Worm (Caenorhabditis elegans) whole organism, young adult: ENCODE data around the gene ilcr-2.

ENCODE experiments used
- F33H1.4 ChIP-seq: fragments of 200-800 bp; sonication (Bioruptor generic); IDR thresholded peaks from 2 replicates; pipeline ENCODE4 v1.3.6; 2022; ENCODE audit warnings: missing genetic modification reagents, missing genetic modification characterization, missing compliant biosample characterization
- F57C9.4 ChIP-seq: sonication (generic microtip); optimal IDR thresholded peaks from 2 replicates; lab custom pipeline; 2017; ENCODE audit warnings: mild to moderate bottlenecking, missing genetic modification characterization, missing compliant biosample characterization
- K12H6.12 ChIP-seq: fragments of 200-800 bp; sonication (Bioruptor generic); optimal IDR thresholded peaks from 2 replicates; lab custom pipeline; 2018; ENCODE audit warnings: mild to moderate bottlenecking, missing genetic modification characterization, missing compliant biosample characterization
- Y53F4B.3 ChIP-seq: fragments of 200-800 bp; sonication (Bioruptor generic); IDR thresholded peaks from 2 replicates; pipeline ENCODE4 v1.3.6; 2022; ENCODE audit warnings: missing genetic modification reagents, missing genetic modification characterization, missing compliant biosample characterization
- Y56A3A.18 ChIP-seq: fragments of 200-800 bp; sonication (Bioruptor generic); IDR thresholded peaks from 2 replicates; pipeline ENCODE4 v1.3.6; 2022; ENCODE audit warnings: missing genetic modification reagents, missing genetic modification characterization, missing compliant biosample characterization
- akir-1 ChIP-seq: fragments of 200-800 bp; sonication (Bioruptor generic); optimal IDR thresholded peaks from 2 replicates; lab custom pipeline; 2018; ENCODE audit warnings: mild to moderate bottlenecking, missing genetic modification characterization, moderate library complexity, missing compliant biosample characterization
- atf-7 ChIP-seq: sonication (generic microtip); optimal IDR thresholded peaks from 2 replicates; lab custom pipeline; 2017; ENCODE audit warnings: mild to moderate bottlenecking, missing genetic modification characterization, missing compliant biosample characterization
- athp-1 ChIP-seq: sonication (generic microtip); optimal IDR thresholded peaks from 2 replicates; lab custom pipeline; 2017; ENCODE audit warnings: mild to moderate bottlenecking, missing genetic modification characterization, missing compliant biosample characterization
- attf-3 ChIP-seq: fragments of 200-800 bp; sonication (Bioruptor generic); conservative IDR thresholded peaks from 2 replicates; pipeline ENCODE4 v1.3.6; 2022; ENCODE audit warnings: missing genetic modification reagents, missing genetic modification characterization, missing compliant biosample characterization
- attf-5 ChIP-seq: fragments of 200-800 bp; sonication (Bioruptor generic); optimal IDR thresholded peaks from 2 replicates; lab custom pipeline; 2018; ENCODE audit warnings: mild to moderate bottlenecking, missing genetic modification characterization, missing compliant biosample characterization
- cebp-1 ChIP-seq, 2 experiments: fragments of 200-800 bp in 1 of 2; sonication (Bioruptor generic) in 1 of 2; sonication (generic microtip) in 1 of 2; IDR thresholded peaks in 1 of 2; optimal IDR thresholded peaks in 1 of 2; 2 replicates each; pipeline versions ENCODE4 v1.3.6 to Lab custom; 2017 to 2022; ENCODE audit warnings: missing compliant biosample characterization in 2 of 2, missing genetic modification characterization in 2 of 2, mild to moderate bottlenecking in 1 of 2, missing genetic modification reagents in 1 of 2, moderate library complexity in 1 of 2
- chd-7 ChIP-seq: sonication (generic microtip); optimal IDR thresholded peaks from 2 replicates; lab custom pipeline; 2016; ENCODE audit warnings: mild to moderate bottlenecking, missing genetic modification characterization, moderate library complexity, missing compliant biosample characterization
- die-1 ChIP-seq: sonication (generic microtip); optimal IDR thresholded peaks from 2 replicates; lab custom pipeline; 2016; ENCODE audit warnings: missing genotype, mild to moderate bottlenecking, missing genetic modification characterization, missing compliant biosample characterization
- dox-1 ChIP-seq: fragments of 200-800 bp; sonication (Bioruptor generic); IDR thresholded peaks from 2 replicates; pipeline ENCODE4 v1.3.6; 2022; ENCODE audit warnings: missing genetic modification reagents, missing genetic modification characterization, missing compliant biosample characterization
- dpl-1 ChIP-seq: fragments of 150-350 bp; optimal IDR thresholded peaks from 2 replicates; lab custom pipeline; 2014; ENCODE audit warnings: missing biosample characterization, missing genetic modification reagents, missing genetic modification characterization
- him-1 ChIP-seq: sonication (generic microtip); optimal IDR thresholded peaks from 2 replicates; lab custom pipeline; 2016; ENCODE audit warnings: missing genotype, missing genetic modification reagents, missing genetic modification characterization, missing compliant biosample characterization
- hlh-26 ChIP-seq: fragments of 200-800 bp; sonication (Bioruptor generic); conservative IDR thresholded peaks from 2 replicates; pipeline ENCODE4 v1.3.6; 2022; ENCODE audit warnings: missing genetic modification reagents, missing genetic modification characterization, missing compliant biosample characterization
- hsf-1 ChIP-seq: fragments of 200-800 bp; sonication (Bioruptor generic); IDR thresholded peaks from 2 replicates; pipeline ENCODE4 v1.3.6; 2022; ENCODE audit warnings: missing genetic modification reagents, missing genetic modification characterization, missing compliant biosample characterization
- lin-35 ChIP-seq, 3 experiments: fragments of 150-350 bp in 2 of 3; sonication (generic microtip) in 1 of 3; optimal IDR thresholded peaks; 2 replicates each; lab custom pipeline; 2014 to 2018; ENCODE audit warnings: missing biosample characterization in 3 of 3, missing genetic modification characterization in 3 of 3, missing genetic modification reagents in 3 of 3
- lin-54 ChIP-seq: fragments of 200-800 bp; sonication (Bioruptor generic); optimal IDR thresholded peaks from 2 replicates; lab custom pipeline; 2018; ENCODE audit warnings: mild to moderate bottlenecking, missing genetic modification characterization, missing compliant biosample characterization
- lsy-27 ChIP-seq: sonication (generic microtip); optimal IDR thresholded peaks from 2 replicates; lab custom pipeline; 2017; ENCODE audit warnings: missing genetic modification characterization, mild to moderate bottlenecking, missing compliant biosample characterization, antibody characterized with exemption, missing genotype, borderline replicate concordance; ENCODE audit not compliant: insufficient read depth
- madf-10 ChIP-seq: sonication (generic microtip); optimal IDR thresholded peaks from 2 replicates; lab custom pipeline; 2016; ENCODE audit warnings: mild to moderate bottlenecking, missing genetic modification characterization, missing compliant biosample characterization
- madf-6 ChIP-seq: fragments of 200-800 bp; sonication (Bioruptor generic); IDR thresholded peaks from 2 replicates; pipeline ENCODE4 v1.3.6; 2022; ENCODE audit warnings: missing genetic modification reagents, missing genetic modification characterization, missing compliant biosample characterization
- madf-8 ChIP-seq: fragments of 200-800 bp; sonication (Bioruptor generic); conservative IDR thresholded peaks from 2 replicates; pipeline ENCODE4 v1.3.6; 2022; ENCODE audit warnings: missing genetic modification reagents, missing genetic modification characterization, missing compliant biosample characterization
- mcd-1 ChIP-seq: fragments of 200-800 bp; sonication (Bioruptor generic); IDR thresholded peaks from 2 replicates; pipeline ENCODE4 v1.3.6; 2022; ENCODE audit warnings: missing genetic modification reagents, missing genetic modification characterization, missing compliant biosample characterization
- nfya-2 ChIP-seq: fragments of 200-800 bp; sonication (Bioruptor generic); IDR thresholded peaks from 2 replicates; pipeline ENCODE4 v1.3.6; 2022; ENCODE audit warnings: missing genetic modification reagents, missing genetic modification characterization, missing compliant biosample characterization
- nhr-179 ChIP-seq: sonication (generic microtip); optimal IDR thresholded peaks from 2 replicates; lab custom pipeline; 2016; ENCODE audit warnings: mild to moderate bottlenecking, missing genetic modification characterization, missing compliant biosample characterization
- rec-8 ChIP-seq, 2 experiments: sonication (generic microtip); optimal IDR thresholded peaks; 2 replicates each; lab custom pipeline; 2016; ENCODE audit warnings: mild to moderate bottlenecking in 2 of 2, missing genetic modification characterization in 2 of 2, missing genetic modification reagents in 2 of 2, missing genotype in 2 of 2, missing biosample characterization in 1 of 2, missing compliant biosample characterization in 1 of 2, moderate library complexity in 1 of 2
- sdz-38 ChIP-seq: sonication (generic microtip); optimal IDR thresholded peaks from 2 replicates; lab custom pipeline; 2016; ENCODE audit warnings: missing genotype, missing genetic modification characterization, missing compliant biosample characterization
- snpc-3.4 ChIP-seq: sonication (generic microtip); optimal IDR thresholded peaks from 2 replicates; lab custom pipeline; 2017; ENCODE audit warnings: missing genetic modification characterization, mild to moderate bottlenecking, missing compliant biosample characterization, antibody characterized with exemption, moderate library complexity, missing genotype, missing genetic modification reagents
- snpc-4 ChIP-seq, 5 experiments: fragments of 150-350 bp in 1 of 5; sonication (generic microtip) in 4 of 5; optimal IDR thresholded peaks; 2 replicates each; lab custom pipeline; 2014 to 2018; ENCODE audit warnings: missing genetic modification characterization in 5 of 5, missing biosample characterization in 3 of 5, antibody characterized with exemption in 2 of 5, mild to moderate bottlenecking in 2 of 5, missing compliant biosample characterization in 2 of 5, missing genotype in 2 of 5, moderate library complexity in 2 of 5, missing genetic modification reagents in 1 of 5
- tlf-1 ChIP-seq: fragments of 200-800 bp; sonication (Bioruptor generic); optimal IDR thresholded peaks from 2 replicates; lab custom pipeline; 2018; ENCODE audit warnings: mild to moderate bottlenecking, missing genetic modification characterization, missing compliant biosample characterization
- unc-130 ChIP-seq: sonication (generic microtip); optimal IDR thresholded peaks from 2 replicates; lab custom pipeline; 2016; ENCODE audit warnings: missing genetic modification reagents, missing genetic modification characterization, missing compliant biosample characterization
- xnd-1 ChIP-seq: sonication (generic microtip); optimal IDR thresholded peaks from 2 replicates; lab custom pipeline; 2016; ENCODE audit warnings: missing genotype, missing genetic modification reagents, missing genetic modification characterization, missing compliant biosample characterization
- ztf-26 ChIP-seq: sonication (generic microtip); optimal IDR thresholded peaks from 2 replicates; lab custom pipeline; 2017; ENCODE audit warnings: missing genetic modification characterization, missing compliant biosample characterization
- ztf-28 ChIP-seq: fragments of 200-800 bp; sonication (Bioruptor generic); IDR thresholded peaks from 2 replicates; pipeline ENCODE4 v1.3.6; 2022; ENCODE audit warnings: missing genetic modification reagents, missing genetic modification characterization, missing compliant biosample characterization

ilcr-2 gene

DNA sequence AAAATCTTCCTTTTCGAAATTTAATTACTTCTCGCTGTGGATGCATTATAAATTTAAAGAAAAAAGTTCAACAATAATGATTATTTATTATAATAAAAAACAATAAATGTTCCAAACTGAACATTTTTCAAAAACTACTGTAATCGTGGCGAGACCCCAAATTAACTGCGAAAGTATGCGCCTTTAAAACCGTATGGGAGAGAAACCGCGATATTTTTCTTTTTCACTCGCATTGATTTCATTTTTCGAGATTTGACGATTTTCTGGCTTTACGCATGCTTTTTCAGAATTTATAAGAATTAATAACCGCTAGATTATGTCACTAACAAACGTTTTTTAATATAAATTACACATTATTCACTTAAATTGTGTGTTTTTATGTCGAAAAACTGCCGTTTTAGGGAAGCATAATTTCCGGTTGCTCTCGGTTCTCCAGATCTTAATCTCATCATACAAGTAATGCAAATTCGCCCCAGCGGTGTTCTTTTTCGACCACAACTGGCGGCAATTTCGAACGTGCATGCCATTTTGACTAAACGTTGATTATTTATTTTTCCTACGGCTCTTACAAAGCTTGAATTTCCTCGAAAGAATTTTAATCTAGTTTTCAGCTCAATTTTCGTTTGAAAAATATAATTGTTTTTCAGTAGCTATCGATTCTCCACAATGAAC is 26.1 kb downstream of the ilcr-2 start, which contains the start of gene F12A10.8 (continued):
- peak; percentile 87 for TF ChIP-seq madf-6 (GFP tag; lab: Robert Waterston, UW)
- no peak for TF ChIP-seq madf-10 (tag; lab: Kevin White, UChicago)
- TF ChIP-seq lin-35 (GFP tag; optimal IDR thresholded peaks at IDR 0.05; lab: Kevin White, UChicago) = peak in 1 of 3 experiments; percentile 60
- TF ChIP-seq madf-8 (GFP tag; lab: Robert Waterston, UW) = peak; percentile 67

DNA sequence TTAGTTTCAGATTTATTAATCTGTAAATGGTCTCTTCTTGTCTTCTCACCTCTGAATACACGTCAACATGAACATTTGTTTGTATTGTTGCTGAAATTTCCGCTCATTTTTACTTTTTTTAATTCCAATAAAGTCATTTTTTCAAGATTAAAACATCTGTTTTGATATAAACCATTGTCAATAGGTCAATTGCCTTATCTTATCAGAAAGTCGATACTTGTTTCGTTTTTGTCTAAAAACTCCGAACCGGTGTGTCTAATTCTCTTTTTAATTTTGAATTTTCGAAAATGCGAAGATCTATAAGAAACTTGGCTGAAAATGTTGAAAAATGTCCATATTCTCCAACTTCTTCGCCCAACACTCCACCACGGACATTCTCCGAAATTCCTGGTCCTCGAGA is 28.7 kb downstream of the ilcr-2 start, which contains the start of gene cyp-44A1:
cyp-44A1 (plus strand) TSS at position 285 of the 400 bp plus-strand sequence.
- no peak for TF ChIP-seq nhr-179
- TF ChIP-seq snpc-3.4 (tag; lab: Kevin White, UChicago) = no peak
- no peak for TF ChIP-seq lsy-27 (tag; lab: Kevin White, UChicago)
- TF ChIP-seq K12H6.12 (tag; lab: Kevin White, UChicago) = no peak
- no peak for TF ChIP-seq athp-1 (tag; lab: Kevin White, UChicago)
- no peak for TF ChIP-seq Y56A3A.18 (GFP tag; lab: Robert Waterston, UW)
- no peak for TF ChIP-seq F57C9.4 (tag; lab: Kevin White, UChicago)
- no peak for TF ChIP-seq hlh-26
- TF ChIP-seq dox-1 (GFP tag; lab: Robert Waterston, UW) = no peak
- no peak for TF ChIP-seq ztf-26 (tag; lab: Kevin White, UChicago)

DNA sequence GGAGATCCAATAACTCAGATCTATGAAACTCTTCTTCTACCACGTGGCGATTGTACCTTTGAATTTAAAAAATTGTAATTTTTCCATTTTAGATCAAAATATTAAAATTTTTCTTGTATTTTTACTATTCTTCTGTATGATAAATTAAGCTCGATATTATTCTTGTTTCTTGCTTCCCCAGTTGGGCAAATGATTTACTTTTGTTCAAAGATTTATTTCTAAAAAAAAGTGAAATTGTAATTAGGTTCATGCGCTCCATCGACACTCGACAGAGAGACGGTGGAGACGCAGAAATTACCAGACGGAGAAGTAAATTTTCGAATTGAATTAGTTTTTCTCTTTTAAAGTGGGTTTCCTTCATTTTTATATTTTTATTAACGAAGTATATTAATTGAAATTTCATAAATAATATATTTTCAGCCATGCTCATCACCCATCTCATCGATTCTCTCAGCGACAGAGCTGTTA is 30.8 kb downstream of the ilcr-2 start, which contains the start of gene npp-24:
npp-24 (plus strand) TSS at position 51 of the 468 bp plus-strand sequence.
- peak in 1 of 3 experiments; percentile 43 for TF ChIP-seq lin-35 (GFP tag; optimal IDR thresholded peaks at IDR 0.05; lab: Kevin White, UChicago)
- TF ChIP-seq dpl-1 = no peak

DNA sequence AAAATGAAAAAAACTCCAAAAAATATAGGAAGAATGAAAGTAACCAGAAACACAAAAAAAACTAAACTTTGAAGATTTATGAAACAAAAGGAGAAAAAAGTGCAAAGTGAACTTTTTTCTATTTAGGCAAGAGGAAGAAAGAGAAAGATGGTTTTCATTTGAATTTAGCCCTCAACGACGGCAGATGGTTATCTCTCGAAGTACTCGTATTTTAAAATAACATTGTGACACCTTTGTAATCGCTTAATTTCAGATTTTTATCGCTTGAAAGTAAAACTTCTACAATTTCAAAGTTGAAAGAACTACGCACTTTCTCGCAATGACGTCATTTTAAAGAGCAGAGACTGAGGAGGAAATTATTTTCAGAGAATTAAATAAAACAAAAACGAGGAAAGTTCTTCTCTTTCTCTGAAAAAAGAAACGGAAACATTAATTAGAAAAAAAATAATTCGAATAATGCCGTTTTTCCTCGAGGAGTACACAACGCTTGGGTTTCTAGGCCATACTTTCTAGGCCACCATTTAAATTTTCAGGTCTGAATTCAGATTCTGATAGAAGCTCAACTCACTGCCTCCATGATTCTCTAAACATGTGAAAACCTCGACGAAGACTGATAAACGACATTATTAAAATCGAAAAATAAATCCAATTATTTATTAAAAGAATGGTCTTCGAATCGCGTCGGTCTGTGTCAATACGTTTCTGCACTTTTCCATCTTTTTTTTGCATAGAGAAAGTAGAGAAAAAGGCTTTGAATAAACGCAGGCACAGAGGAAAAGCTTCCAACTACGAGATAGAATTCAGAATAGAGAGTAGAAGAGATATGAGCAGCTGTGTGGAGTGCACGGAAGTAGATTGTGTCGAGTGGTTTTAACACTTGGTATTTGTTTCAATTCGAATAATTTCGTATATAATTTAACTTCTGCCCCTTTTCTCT is 36.6 kb downstream of the ilcr-2 start:
- peak; percentile 42 for TF ChIP-seq F33H1.4
- peak; percentile 4 for TF ChIP-seq lin-54 (GFP tag; lab: Kevin White, UChicago)
- TF ChIP-seq cebp-1 (GFP tag; IDR thresholded peaks at IDR 0.05; lab: Robert Waterston, UW) = no peak
- no peak for TF ChIP-seq cebp-1 (tag; optimal IDR thresholded peaks at IDR 0.05; lab: Kevin White, UChicago)
- TF ChIP-seq chd-7 (tag; lab: Kevin White, UChicago) = no peak
- TF ChIP-seq hsf-1 (GFP tag; lab: Robert Waterston, UW) = no peak
- TF ChIP-seq unc-130 (GFP tag; lab: Kevin White, UChicago) = peak; percentile 57
- peak; percentile 50 for TF ChIP-seq him-1
- TF ChIP-seq mcd-1 (GFP tag; lab: Robert Waterston, UW) = peak; percentile 41
- TF ChIP-seq Y56A3A.18 (GFP tag; lab: Robert Waterston, UW) = no peak
- 0 out of 2 replicates have a peak, but pooled peaks have one; percentile 22 for TF ChIP-seq ztf-28 (GFP tag; lab: Robert Waterston, UW)
- no peak for TF ChIP-seq sdz-38 (tag; lab: Kevin White, UChicago)
- TF ChIP-seq akir-1 (GFP tag; lab: Kevin White, UChicago) = no peak
- no peak for TF ChIP-seq die-1 (tag; lab: Kevin White, UChicago)
- peak in 1 of 2 experiments; percentile 24 for TF ChIP-seq rec-8 (tag; optimal IDR thresholded peaks at IDR 0.05; lab: Kevin White, UChicago)
- peak; percentile 88 for TF ChIP-seq madf-8 (GFP tag; lab: Robert Waterston, UW)
- peak; percentile 90 for TF ChIP-seq madf-6 (GFP tag; lab: Robert Waterston, UW)
- 0 out of 2 replicates have a peak, but pooled peaks have one; percentile 39 for TF ChIP-seq dox-1 (GFP tag; lab: Robert Waterston, UW)
- peak; percentile 76 for TF ChIP-seq xnd-1 (tag; lab: Kevin White, UChicago)
- TF ChIP-seq tlf-1 (GFP tag; lab: Kevin White, UChicago) = no peak
- TF ChIP-seq attf-3 = no peak
- no peak for TF ChIP-seq nfya-2
- TF ChIP-seq attf-5 (GFP tag; lab: Kevin White, UChicago) = peak; percentile 1
- TF ChIP-seq K12H6.12 (tag; lab: Kevin White, UChicago) = peak; percentile 7
- TF ChIP-seq atf-7 (tag; lab: Kevin White, UChicago) = peak; percentile 16
- no peak for TF ChIP-seq snpc-4 (GFP tag; optimal IDR thresholded peaks at IDR 0.05; lab: Kevin White, UChicago)
- TF ChIP-seq snpc-4 (tag; optimal IDR thresholded peaks at IDR 0.05; lab: Kevin White, UChicago) = peak in 1 of 4 experiments; percentile 13
- no peak for TF ChIP-seq Y53F4B.3 (GFP tag; lab: Robert Waterston, UW)
